Fruit fly (Drosophila melanogaster) S2 (cell line): Measurements from ENCODE around the gene AnxB11.

Source experiments
- CG8478 ChIP-seq: fragments of >200 bp; optimal IDR thresholded peaks from 2 replicates; lab custom pipeline; 2018
- CTCF ChIP-seq, 2 experiments: fragments of >200 bp; optimal IDR thresholded peaks; 2 replicates each; lab custom pipeline; 2018

The AnxB11 gene

DNA sequence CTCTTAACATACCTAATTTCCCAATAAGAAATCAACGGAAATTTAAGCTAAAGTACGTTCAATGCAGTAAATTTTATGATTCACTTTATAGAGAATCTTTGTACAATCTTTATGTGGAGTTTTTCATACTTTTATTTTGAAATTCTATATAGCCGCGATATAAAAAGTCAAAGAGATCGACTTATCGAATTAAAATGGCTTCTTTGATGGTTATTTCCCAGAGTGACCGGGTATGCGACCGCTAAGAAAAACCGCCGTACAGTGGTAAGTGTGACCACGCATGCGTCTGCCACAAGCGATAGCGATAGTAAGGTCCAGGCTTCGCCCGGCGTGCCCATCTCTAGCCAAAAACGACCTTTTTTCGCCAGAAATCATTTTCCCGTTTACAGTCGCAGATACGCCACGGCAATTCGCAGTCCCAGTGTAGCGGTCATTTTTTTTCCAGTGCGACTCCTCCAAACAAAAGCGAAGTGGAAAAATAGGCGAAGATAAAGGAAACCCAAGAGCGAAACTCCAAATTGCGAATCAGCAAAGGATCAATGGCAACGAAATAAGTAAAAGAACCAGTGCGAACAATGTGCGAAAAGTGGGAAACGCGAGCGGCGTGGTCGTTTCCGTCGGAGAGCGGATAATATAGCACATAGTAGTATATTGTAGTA lies 530 bp upstream of the AnxB11 start, which contains the start of gene hang:
hang (plus strand) TSS at position 366 of the 659 bp plus-strand sequence.
- TF ChIP-seq CG8478 (lab: Kevin White, UChicago) (no peak), CTCF (optimal IDR thresholded peaks at IDR 0.05; lab: Kevin White, UChicago) (peak in 1 of 2 experiments; percentile 25)

- TF ChIP-seq CTCF (optimal IDR thresholded peaks at IDR 0.05; lab: Kevin White, UChicago), result no peak
- no peak for TF ChIP-seq CG8478 (lab: Kevin White, UChicago)
These were observed 1.2 kb downstream of the AnxB11 start for dm6 chrX:16420878-16421277.

DNA sequence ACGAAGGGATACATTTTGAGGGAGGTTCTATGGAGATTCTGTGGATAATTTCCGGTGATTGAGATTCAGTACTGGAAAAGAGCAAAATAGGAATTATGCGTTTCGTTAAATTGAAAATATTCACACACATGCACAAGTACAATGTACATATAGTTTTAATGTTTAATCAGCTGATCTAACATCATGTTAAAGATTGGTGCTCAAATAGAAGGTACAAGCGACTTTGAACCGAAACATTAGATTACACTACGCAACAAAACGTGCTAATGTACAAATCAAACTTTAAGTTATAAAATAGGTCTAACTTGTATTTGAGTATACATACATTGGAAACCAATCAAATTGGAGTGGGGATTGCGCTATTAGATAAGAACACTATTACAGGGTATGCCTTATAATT lies 2.0 kb downstream of the AnxB11 start:
- no peak for TF ChIP-seq CG8478 (lab: Kevin White, UChicago)
- TF ChIP-seq CTCF (optimal IDR thresholded peaks at IDR 0.05; lab: Kevin White, UChicago), result no peak

- no peak for TF ChIP-seq CTCF (optimal IDR thresholded peaks at IDR 0.05; lab: Kevin White, UChicago)
These were observed 7.4 kb downstream of the AnxB11 start, which contains the start of gene Traf-like for dm6 chrX:16414451-16415368. Gene Traf-like (plus strand): TSS chrX:16415046.

- no peak for TF ChIP-seq CTCF (optimal IDR thresholded peaks at IDR 0.05; lab: Kevin White, UChicago)
- TF ChIP-seq CG8478 (lab: Kevin White, UChicago), result no peak
These were observed 16.0 kb downstream of the AnxB11 start for dm6 chrX:16406083-16406482.

- TF ChIP-seq CG8478 (lab: Kevin White, UChicago) (no peak), CTCF (optimal IDR thresholded peaks at IDR 0.05; lab: Kevin White, UChicago) (no peak)
These were observed 16.9 kb downstream of the AnxB11 start, which contains the start of gene CG4301 for dm6 chrX:16405209-16405608. Gene CG4301 (plus strand): TSS chrX:16405509.

- TF ChIP-seq CG8478 (lab: Kevin White, UChicago) (no peak), CTCF (optimal IDR thresholded peaks at IDR 0.05; lab: Kevin White, UChicago) (no peak)
These were observed 17.3 kb downstream of the AnxB11 start, which contains the start of gene CG9981 for dm6 chrX:16404803-16405202. Gene CG9981 (minus strand): TSS chrX:16405122.

dm6 chrX:16403811-16404420 lies 18.1 kb downstream of the AnxB11 start:
- TF ChIP-seq CG8478 (lab: Kevin White, UChicago) (no peak), CTCF (optimal IDR thresholded peaks at IDR 0.05; lab: Kevin White, UChicago) (no peak)

dm6 chrX:16391397-16391796 lies 30.7 kb downstream of the AnxB11 start, which contains the start of the genes TH1 and mei-41:
Gene TH1 (minus strand): TSS chrX:16391438.
Gene mei-41 (plus strand): TSS chrX:16391698.
- TF ChIP-seq CTCF (optimal IDR thresholded peaks at IDR 0.05; lab: Kevin White, UChicago) (no peak), CG8478 (lab: Kevin White, UChicago) (no peak)

DNA sequence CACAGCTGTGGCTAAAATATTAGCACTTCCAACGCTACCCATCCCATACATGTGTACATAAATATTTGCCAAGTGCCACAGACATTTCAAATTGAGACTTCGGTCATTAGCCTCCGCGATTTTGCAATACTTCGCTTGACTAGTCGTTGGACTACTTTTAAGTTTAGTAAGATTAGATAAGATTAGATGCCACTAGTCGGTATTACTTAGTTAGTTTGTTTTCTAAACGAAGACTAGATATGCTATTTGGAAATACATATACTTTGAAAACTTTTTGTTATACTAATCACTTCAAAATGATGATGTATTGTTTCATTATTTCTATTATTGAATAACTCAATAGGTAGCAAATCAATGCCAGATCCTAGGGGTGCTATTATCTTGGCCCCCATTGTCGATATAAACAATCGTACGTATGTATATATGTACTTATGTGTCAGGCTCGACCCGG lies 36.1 kb downstream of the AnxB11 start:
- TF ChIP-seq CG8478 (lab: Kevin White, UChicago) (no peak), CTCF (optimal IDR thresholded peaks at IDR 0.05; lab: Kevin White, UChicago) (no peak)

DNA sequence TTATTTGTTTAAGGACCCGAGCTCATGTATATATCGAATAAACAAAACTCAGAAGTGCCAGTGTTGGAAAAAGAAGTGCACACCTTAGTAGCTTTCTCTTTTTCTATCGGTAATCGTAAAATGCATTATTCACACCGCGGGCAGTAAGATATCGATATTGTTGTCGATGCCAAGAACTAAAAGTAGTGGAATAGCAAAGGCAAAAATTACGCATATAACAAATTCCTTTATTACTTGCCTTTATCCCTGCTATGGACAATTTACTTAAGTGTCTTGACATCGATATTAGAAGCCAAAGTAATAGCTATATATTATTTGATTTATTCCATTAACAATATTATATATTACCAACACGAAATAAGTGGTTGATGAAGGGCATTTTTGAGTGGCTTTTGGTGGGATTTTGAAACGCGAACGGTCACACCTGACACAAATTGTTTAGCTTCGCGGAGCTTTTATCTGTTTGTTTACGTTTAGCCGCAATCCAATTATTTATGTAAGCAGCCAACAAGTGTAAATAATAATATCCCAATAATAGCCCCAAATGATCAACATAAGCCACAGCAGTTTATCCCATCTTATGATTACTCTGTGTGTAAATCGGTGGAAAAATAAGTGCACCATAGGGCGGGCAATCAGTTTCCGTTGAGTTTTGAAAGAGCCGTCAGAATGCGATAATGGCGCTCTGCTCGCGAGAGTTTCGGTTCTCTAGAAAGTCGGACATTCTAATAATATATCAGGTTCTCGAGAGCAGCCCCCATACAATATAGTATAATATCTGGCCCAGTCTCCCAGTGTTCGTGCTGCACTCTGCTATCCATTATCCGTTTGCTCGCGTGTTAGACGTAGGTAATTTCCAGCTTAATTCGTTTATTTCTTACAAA lies 37.0 kb downstream of the AnxB11 start, which contains the start of the genes CG9992 and CG4239:
CG9992 (minus strand) TSS at position 66 of the 884 bp plus-strand sequence.
CG4239 (plus strand) TSS at position 436 of the 884 bp plus-strand sequence.
- TF ChIP-seq CG8478 (lab: Kevin White, UChicago), result no peak
- no peak for TF ChIP-seq CTCF (optimal IDR thresholded peaks at IDR 0.05; lab: Kevin White, UChicago)

- TF ChIP-seq CG8478 (lab: Kevin White, UChicago) (no peak), CTCF (optimal IDR thresholded peaks at IDR 0.05; lab: Kevin White, UChicago) (no peak)
These were observed 38.2 kb downstream of the AnxB11 start for dm6 chrX:16383667-16384515.
